Fruit fly (Drosophila melanogaster) whole organism, prepupa: Measurements from ENCODE around the gene CG32847.

ENCODE experiments used
- Blimp-1 ChIP-seq: fragments of 200-800 bp; sonication (Bioruptor generic); optimal IDR thresholded peaks from 3 replicates; lab custom pipeline; 2017; ENCODE audit warnings: missing biosample characterization, missing genetic modification characterization, mild to moderate bottlenecking, moderate library complexity, missing genetic modification reagents
- CG10631 ChIP-seq: fragments of 200-800 bp; sonication (Bioruptor generic); optimal IDR thresholded peaks from 2 replicates; lab custom pipeline; 2016; ENCODE audit warnings: missing biosample characterization, missing genetic modification characterization
- CG10669 ChIP-seq: fragments of 200-800 bp; sonication (Bioruptor generic); optimal IDR thresholded peaks from 3 replicates; lab custom pipeline; 2018; ENCODE audit warnings: missing biosample characterization, mild to moderate bottlenecking, missing genetic modification characterization, moderate library complexity
- CG11762 ChIP-seq: fragments of 200-800 bp; sonication (Bioruptor generic); optimal IDR thresholded peaks from 3 replicates; lab custom pipeline; 2016; ENCODE audit warnings: missing biosample characterization, missing genetic modification characterization; ENCODE audit not compliant: insufficient read depth
- CG11902 ChIP-seq: fragments of 200-800 bp; sonication (Bioruptor generic); optimal IDR thresholded peaks from 3 replicates; lab custom pipeline; 2016; ENCODE audit warnings: missing biosample characterization, missing genetic modification characterization
- CG1621 ChIP-seq: fragments of 200-800 bp; sonication (Bioruptor generic); optimal IDR thresholded peaks from 3 replicates; lab custom pipeline; 2018; ENCODE audit warnings: missing biosample characterization, mild to moderate bottlenecking, missing genetic modification characterization
- CG16779 ChIP-seq: fragments of 200-800 bp; sonication (Bioruptor generic); optimal IDR thresholded peaks from 3 replicates; lab custom pipeline; 2017; ENCODE audit warnings: missing biosample characterization, mild to moderate bottlenecking, missing genetic modification characterization
- CG3032 ChIP-seq: fragments of 200-800 bp; optimal IDR thresholded peaks from 2 replicates; lab custom pipeline; 2019; ENCODE audit warnings: missing biosample characterization, mild to moderate bottlenecking, missing genetic modification characterization, moderate library complexity
- CG31627 ChIP-seq: fragments of 200-800 bp; sonication (Bioruptor generic); optimal IDR thresholded peaks from 3 replicates; lab custom pipeline; 2016; ENCODE audit warnings: missing biosample characterization, missing genetic modification characterization
- CG32006 ChIP-seq: fragments of 200-800 bp; sonication (Bioruptor generic); optimal IDR thresholded peaks from 3 replicates; lab custom pipeline; 2017; ENCODE audit warnings: missing biosample characterization, mild to moderate bottlenecking, missing genetic modification characterization
- CG34406 ChIP-seq: fragments of 200-800 bp; sonication (Bioruptor generic); optimal IDR thresholded peaks from 3 replicates; lab custom pipeline; 2016; ENCODE audit warnings: missing biosample characterization, missing genetic modification characterization
- CG3919 ChIP-seq: fragments of 200-800 bp; sonication (Bioruptor generic); optimal IDR thresholded peaks from 3 replicates; lab custom pipeline; 2016; ENCODE audit warnings: missing biosample characterization, missing genetic modification characterization
- CG6163 ChIP-seq: fragments of 200-800 bp; sonication (Bioruptor generic); IDR thresholded peaks from 3 replicates; pipeline ENCODE4 v1.3.6; 2022; ENCODE audit warnings: missing biosample characterization, missing genetic modification characterization
- CG6276 ChIP-seq: fragments of 200-800 bp; sonication (Bioruptor generic); optimal IDR thresholded peaks from 2 replicates; lab custom pipeline; 2017; ENCODE audit warnings: missing biosample characterization, mild to moderate bottlenecking, missing genetic modification characterization
- CG6792 ChIP-seq: fragments of 200-800 bp; sonication (Bioruptor generic); optimal IDR thresholded peaks from 3 replicates; lab custom pipeline; 2016; ENCODE audit warnings: missing biosample characterization, missing genetic modification characterization
- CG6808 ChIP-seq: fragments of 200-800 bp; sonication (Bioruptor generic); optimal IDR thresholded peaks from 3 replicates; lab custom pipeline; 2017; ENCODE audit warnings: missing biosample characterization, missing genetic modification characterization, mild to moderate bottlenecking, moderate library complexity, missing genetic modification reagents
- CG6854 ChIP-seq: fragments of 200-800 bp; sonication (Bioruptor generic); optimal IDR thresholded peaks from 2 replicates; lab custom pipeline; 2017; ENCODE audit warnings: missing biosample characterization, mild to moderate bottlenecking, missing genetic modification characterization
- CG8119 ChIP-seq: fragments of 200-800 bp; sonication (Bioruptor generic); IDR thresholded peaks from 3 replicates; pipeline ENCODE4 v1.3.6; 2022; ENCODE audit warnings: missing biosample characterization, missing genetic modification characterization
- CG8319 ChIP-seq: fragments of 200-800 bp; sonication (Bioruptor generic); optimal IDR thresholded peaks from 3 replicates; lab custom pipeline; 2016; ENCODE audit warnings: missing biosample characterization, missing genetic modification characterization
- CG8632 ChIP-seq: fragments of 200-800 bp; sonication (Bioruptor generic); optimal IDR thresholded peaks from 3 replicates; lab custom pipeline; 2016; ENCODE audit warnings: missing biosample characterization, missing genetic modification characterization
- CG9139 ChIP-seq: fragments of 200-800 bp; sonication (Bioruptor generic); optimal IDR thresholded peaks from 3 replicates; lab custom pipeline; 2017; ENCODE audit warnings: missing biosample characterization, mild to moderate bottlenecking, missing genetic modification characterization
- Eip75B ChIP-seq: fragments of 200-800 bp; sonication (Bioruptor generic); optimal IDR thresholded peaks from 3 replicates; lab custom pipeline; 2016; ENCODE audit warnings: missing biosample characterization, missing genetic modification characterization
- Eip78C ChIP-seq: fragments of 200-800 bp; sonication (Bioruptor generic); peaks from one replicate; lab custom pipeline; 2016; ENCODE audit warnings: missing biosample characterization, missing genetic modification characterization
- Ets96B ChIP-seq: fragments of 200-800 bp; optimal IDR thresholded peaks from 2 replicates; lab custom pipeline; 2019; ENCODE audit warnings: missing biosample characterization, mild to moderate bottlenecking, missing genetic modification characterization, moderate library complexity
- Gug ChIP-seq: fragments of 200-800 bp; sonication (Bioruptor generic); IDR thresholded peaks from 2 replicates; pipeline ENCODE4 v1.3.6; 2022; ENCODE audit warnings: missing biosample characterization, missing genetic modification characterization
- Hr38 ChIP-seq: sonication (Bioruptor generic); optimal IDR thresholded peaks from 2 replicates; lab custom pipeline; 2016; ENCODE audit warnings: missing biosample characterization, missing genetic modification characterization
- Hr39 ChIP-seq: fragments of 200-800 bp; sonication (Bioruptor generic); optimal IDR thresholded peaks from 2 replicates; lab custom pipeline; 2016; ENCODE audit warnings: missing biosample characterization, missing genetic modification characterization
- Hr4 ChIP-seq: fragments of 200-800 bp; sonication (Bioruptor generic); optimal IDR thresholded peaks from 3 replicates; lab custom pipeline; 2016; ENCODE audit warnings: missing biosample characterization, missing genetic modification characterization
- Lpt ChIP-seq: fragments of 200-800 bp; sonication (Bioruptor generic); optimal IDR thresholded peaks from 3 replicates; lab custom pipeline; 2016; ENCODE audit warnings: missing biosample characterization, missing genetic modification characterization
- Met ChIP-seq: fragments of 200-800 bp; sonication (Bioruptor generic); optimal IDR thresholded peaks from 3 replicates; lab custom pipeline; 2016; ENCODE audit warnings: missing biosample characterization, missing genetic modification characterization
- Sox14 ChIP-seq: fragments of 200-800 bp; sonication (Bioruptor generic); optimal IDR thresholded peaks from 3 replicates; lab custom pipeline; 2016; ENCODE audit warnings: missing biosample characterization, missing genetic modification characterization
- Sox15 ChIP-seq: fragments of 200-800 bp; sonication (Bioruptor generic); optimal IDR thresholded peaks from 3 replicates; lab custom pipeline; 2016; ENCODE audit warnings: missing biosample characterization, missing genetic modification characterization
- achi ChIP-seq: fragments of 200-800 bp; sonication (Bioruptor generic); optimal IDR thresholded peaks from 3 replicates; lab custom pipeline; 2016; ENCODE audit warnings: missing biosample characterization, missing genetic modification characterization
- acj6 ChIP-seq: fragments of 200-800 bp; sonication (Bioruptor generic); optimal IDR thresholded peaks from 3 replicates; lab custom pipeline; 2016; ENCODE audit warnings: missing biosample characterization, missing genetic modification characterization
- cyc ChIP-seq: fragments of 200-800 bp; sonication (Bioruptor generic); optimal IDR thresholded peaks from 3 replicates; lab custom pipeline; 2016; ENCODE audit warnings: missing biosample characterization, missing genetic modification characterization
- eg ChIP-seq: fragments of 200-800 bp; sonication (Bioruptor generic); IDR thresholded peaks from 3 replicates; pipeline ENCODE4 v1.3.6; 2022; ENCODE audit warnings: missing biosample characterization, missing genetic modification characterization
- esn ChIP-seq: fragments of 200-800 bp; sonication (Bioruptor generic); optimal IDR thresholded peaks from 2 replicates; lab custom pipeline; 2016; ENCODE audit warnings: missing biosample characterization, mild to moderate bottlenecking, missing genetic modification characterization, moderate library complexity
- fd59A ChIP-seq: fragments of 200-800 bp; sonication (Bioruptor generic); optimal IDR thresholded peaks from 2 replicates; lab custom pipeline; 2017; ENCODE audit warnings: missing biosample characterization, mild to moderate bottlenecking, missing genetic modification characterization, missing genetic modification reagents
- fd85E ChIP-seq: fragments of 200-800 bp; sonication (Bioruptor generic); optimal IDR thresholded peaks from 3 replicates; lab custom pipeline; 2016; ENCODE audit warnings: missing biosample characterization, missing genetic modification characterization
- lz ChIP-seq: fragments of 200-800 bp; sonication (Bioruptor generic); optimal IDR thresholded peaks from 3 replicates; lab custom pipeline; 2016; ENCODE audit warnings: missing biosample characterization, missing genetic modification characterization
- net ChIP-seq: fragments of 200-800 bp; sonication (Bioruptor generic); optimal IDR thresholded peaks from 3 replicates; lab custom pipeline; 2016; ENCODE audit warnings: missing biosample characterization, missing genetic modification characterization
- pdm3 ChIP-seq: fragments of 200-800 bp; sonication (Bioruptor generic); optimal IDR thresholded peaks from 3 replicates; lab custom pipeline; 2016; ENCODE audit warnings: missing biosample characterization, missing genetic modification characterization
- salr ChIP-seq, 2 experiments: fragments of 200-800 bp; sonication (Bioruptor generic); optimal IDR thresholded peaks; 3 replicates each; lab custom pipeline; 2016 to 2018; ENCODE audit warnings: missing biosample characterization in 2 of 2, missing genetic modification characterization in 2 of 2, mild to moderate bottlenecking in 1 of 2
- ss ChIP-seq, 2 experiments: fragments of 200-800 bp; sonication (Bioruptor generic); optimal IDR thresholded peaks; 2 replicates in 1 of 2; 3 replicates in 1 of 2; lab custom pipeline; 2017 to 2018; ENCODE audit warnings: mild to moderate bottlenecking in 2 of 2, missing biosample characterization in 2 of 2, missing genetic modification characterization in 2 of 2, moderate library complexity in 1 of 2
- svp ChIP-seq: fragments of 200-800 bp; sonication (Bioruptor generic); peaks from one replicate; lab custom pipeline; 2016; ENCODE audit warnings: missing biosample characterization, missing genetic modification characterization

CG32847 gene

DNA sequence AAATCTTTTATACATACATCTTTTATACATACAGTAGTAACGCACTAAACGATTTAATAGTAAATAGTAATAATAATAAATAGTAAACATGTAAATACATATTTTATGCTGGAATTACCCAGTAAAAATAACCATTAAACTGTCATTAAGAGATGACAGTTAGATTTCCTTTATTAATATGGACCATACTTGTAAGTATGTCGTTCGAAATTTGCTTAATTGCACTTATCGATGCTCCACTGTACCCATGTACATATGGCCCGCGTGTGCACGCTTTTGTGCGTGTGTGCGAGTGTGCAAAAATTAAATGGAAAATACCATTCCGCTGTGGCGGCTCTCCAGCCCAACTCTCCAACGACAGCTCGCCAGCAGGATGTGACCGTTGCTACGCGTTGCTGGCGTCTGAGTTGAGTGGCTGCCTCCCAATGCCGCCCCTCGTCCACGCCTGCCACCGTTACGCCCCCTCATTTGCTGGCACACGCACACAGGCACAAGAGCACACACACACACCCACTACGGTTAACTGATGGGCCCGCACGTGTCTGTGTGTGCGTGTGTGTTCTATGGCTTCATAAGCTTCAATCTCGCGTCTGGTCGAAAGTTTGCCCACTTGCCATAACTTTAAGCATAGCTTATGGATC lies 18.6 kb upstream of the CG32847 start (continued):
- TF ChIP-seq CG10631 (GFP tag; lab: Kevin White, UChicago) (peak; percentile 17), Gug (GFP tag; lab: Robert Waterston, UW) (0 out of 2 replicates have a peak, but pooled peaks have one; percentile 15), CG31627 (GFP tag; lab: Kevin White, UChicago) (peak; percentile 18), Eip78C (peak; percentile 57), acj6 (GFP tag; lab: Kevin White, UChicago) (peak; percentile 27), fd59A (GFP tag; lab: Kevin White, UChicago) (no peak), Sox15 (GFP tag; lab: Kevin White, UChicago) (peak; percentile 6), pdm3 (no peak), svp (GFP tag; lab: Kevin White, UChicago) (peak; percentile 46), Hr38 (no peak), CG11762 (GFP tag; lab: Kevin White, UChicago) (no peak), CG11902 (GFP tag; lab: Kevin White, UChicago) (peak; percentile 8), Hr39 (GFP tag; lab: Kevin White, UChicago) (peak; percentile 17), CG16779 (tag; lab: Kevin White, UChicago) (no peak), CG10669 (GFP tag; lab: Kevin White, UChicago) (no peak), CG6808 (GFP tag; lab: Kevin White, UChicago) (no peak), achi (GFP tag; lab: Kevin White, UChicago) (peak; percentile 5), Ets96B (peak; percentile 40), fd85E (GFP tag; lab: Kevin White, UChicago) (no peak), cyc (peak; percentile 19), CG3032 (tag; lab: Kevin White, UChicago) (peak; percentile 57), CG6163 (peak; percentile 54; the same call in 1 of the 3 replicates), Blimp-1 (GFP tag; lab: Kevin White, UChicago) (no peak), lz (GFP tag; lab: Kevin White, UChicago) (no peak), Met (GFP tag; lab: Kevin White, UChicago) (no peak), CG8119 (GFP tag; lab: Robert Waterston, UW) (peak; percentile 44; the same call in 2 of the 3 replicates), CG8319 (GFP tag; lab: Kevin White, UChicago) (no peak), CG6854 (GFP tag; lab: Kevin White, UChicago) (peak; percentile 99), CG6792 (GFP tag; lab: Kevin White, UChicago) (no peak), CG1621 (tag; lab: Kevin White, UChicago) (peak; percentile 18), CG6276 (peak; percentile 4), Sox14 (no peak), esn (GFP tag; lab: Kevin White, UChicago) (no peak), CG8632 (GFP tag; lab: Kevin White, UChicago) (no peak), salr (GFP tag; optimal IDR thresholded peaks at IDR 0.05; lab: Kevin White, UChicago) (no peak)

DNA sequence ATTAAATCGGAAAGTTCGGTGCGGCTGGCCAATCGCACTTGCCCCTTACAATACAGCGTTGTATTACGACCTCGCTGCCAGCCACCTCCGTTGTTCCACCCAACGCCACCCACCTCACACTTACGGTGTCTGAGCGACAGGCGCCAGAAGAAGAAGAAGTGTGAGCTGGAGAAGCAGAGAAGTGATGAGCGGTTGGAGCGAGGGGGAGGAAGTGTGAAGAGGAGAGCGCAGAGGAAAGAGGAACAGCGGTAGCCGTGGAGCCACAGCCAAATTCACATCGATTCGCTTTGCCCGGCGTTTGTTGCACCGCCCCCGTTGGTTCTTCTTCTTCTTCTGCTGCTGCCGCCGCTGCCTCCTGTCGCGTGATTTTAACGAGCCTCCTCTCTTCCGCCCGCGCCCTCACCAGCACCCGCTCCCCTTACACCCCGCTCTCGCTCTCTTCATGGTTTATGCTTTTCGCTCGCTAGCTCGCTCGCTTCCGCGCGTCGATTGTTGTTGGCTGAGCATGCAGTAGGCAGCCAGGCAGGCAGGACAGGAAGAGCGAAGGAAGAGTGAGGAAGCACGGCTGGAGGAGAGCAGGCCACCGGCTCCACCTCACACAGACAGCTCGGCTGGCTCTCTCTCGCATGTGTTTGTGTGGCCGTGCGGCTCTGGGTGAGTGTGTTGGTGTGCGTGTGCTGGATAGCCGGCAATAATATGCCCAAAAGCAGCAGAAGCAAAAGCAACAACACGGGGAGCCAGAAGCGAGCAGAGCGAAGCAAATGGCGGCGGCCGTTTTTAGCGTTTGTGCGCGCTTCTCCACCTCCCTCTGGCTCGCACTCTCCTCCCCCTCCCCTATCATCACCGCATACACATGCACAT lies 17.2 kb upstream of the CG32847 start:
- TF ChIP-seq salr (GFP tag; optimal IDR thresholded peaks at IDR 0.05; lab: Kevin White, UChicago): peak in 1 of 2 experiments; percentile 1
- peak; percentile 2 for TF ChIP-seq CG3032 (tag; lab: Kevin White, UChicago)
- peak; percentile 2 for TF ChIP-seq Blimp-1 (GFP tag; lab: Kevin White, UChicago)
- peak; percentile 72 for TF ChIP-seq svp (GFP tag; lab: Kevin White, UChicago)
- TF ChIP-seq CG10631 (GFP tag; lab: Kevin White, UChicago): no peak
- peak; percentile 10 for TF ChIP-seq CG34406 (GFP tag; lab: Kevin White, UChicago)
- TF ChIP-seq ss (GFP tag; optimal IDR thresholded peaks at IDR 0.05; lab: Kevin White, UChicago): peak; percentile 26 to 76
- TF ChIP-seq Gug (GFP tag; lab: Robert Waterston, UW): peak; percentile 19; the same call in 1 of the 2 replicates
- no peak for TF ChIP-seq cyc
- TF ChIP-seq CG1621 (tag; lab: Kevin White, UChicago): peak; percentile 19
- TF ChIP-seq eg (GFP tag; lab: Robert Waterston, UW): 0 out of 3 replicates have a peak, but pooled peaks have one; percentile 30
- TF ChIP-seq Met (GFP tag; lab: Kevin White, UChicago): peak; percentile 17
- peak; percentile 17; the same call in 1 of the 3 replicates for TF ChIP-seq CG6163
- TF ChIP-seq CG3919: no peak
- TF ChIP-seq CG32006 (GFP tag; lab: Kevin White, UChicago): no peak
- TF ChIP-seq Eip75B (GFP tag; lab: Kevin White, UChicago): peak; percentile 10
- TF ChIP-seq Hr4 (GFP tag; lab: Kevin White, UChicago): no peak
- TF ChIP-seq CG6808 (GFP tag; lab: Kevin White, UChicago): no peak
- peak; percentile 42 for TF ChIP-seq net
- TF ChIP-seq Lpt (GFP tag; lab: Kevin White, UChicago): peak; percentile 37
- peak; percentile 49 for TF ChIP-seq Eip78C
- peak; percentile 8 for TF ChIP-seq CG9139 (GFP tag; lab: Kevin White, UChicago)
- TF ChIP-seq CG6854 (GFP tag; lab: Kevin White, UChicago): peak; percentile 99
- TF ChIP-seq, all 60 proteins: peak for 17
